Worm (Caenorhabditis elegans): ENCODE results near the gene ttr-10.

The ttr-10 gene

ce11 chrV:7539015-7539414 is 14.7 kb downstream of the ttr-10 start, which contains the start of gene srh-268:
Gene srh-268, plus strand, starts transcription at chrV:7539315.
- TF ChIP-seq nhr-25 (tag; optimal IDR thresholded peaks at IDR 0.05) = no peak
- TF ChIP-seq lsy-2 (tag; optimal IDR thresholded peaks at IDR 0.05) = no peak
- TF ChIP-seq R02D3.7 (tag; optimal IDR thresholded peaks at IDR 0.05) = no peak
- TF ChIP-seq skn-1 (tag; optimal IDR thresholded peaks at IDR 0.05) = no peak
- TF ChIP-seq mdl-1 (tag; optimal IDR thresholded peaks at IDR 0.05) = no peak
- no peak for TF ChIP-seq ZK546.5 (tag; optimal IDR thresholded peaks at IDR 0.05)

ce11 chrV:7538018-7538417 is 15.7 kb downstream of the ttr-10 start, which contains the start of gene C54F6.12:
Gene C54F6.12, minus strand, starts transcription at chrV:7538118.
- TF ChIP-seq fos-1 (tag; optimal IDR thresholded peaks at IDR 0.05) (no peak), crh-2 (tag; optimal IDR thresholded peaks at IDR 0.05) (no peak), sem-4 (tag; optimal IDR thresholded peaks at IDR 0.05) (no peak), egl-27 (tag; optimal IDR thresholded peaks at IDR 0.05) (no peak), lin-11 (tag; optimal IDR thresholded peaks at IDR 0.05) (no peak), unc-62 (GFP tag; optimal IDR thresholded peaks at IDR 0.05) (no peak), gmeb-1 (tag; optimal IDR thresholded peaks at IDR 0.05) (no peak), nhr-6 (tag; optimal IDR thresholded peaks at IDR 0.05) (no peak), R02D3.7 (tag; optimal IDR thresholded peaks at IDR 0.05) (no peak), lin-13 (GFP tag; optimal IDR thresholded peaks at IDR 0.05) (no peak), mbf-1 (tag; optimal IDR thresholded peaks at IDR 0.05) (no peak), elt-1 (tag; optimal IDR thresholded peaks at IDR 0.05) (no peak), dmd-4 (tag; optimal IDR thresholded peaks at IDR 0.05) (no peak), sma-9 (GFP tag; optimal IDR thresholded peaks at IDR 0.05) (no peak), sma-9 (tag; optimal IDR thresholded peaks at IDR 0.05) (no peak), nhr-129 (tag; optimal IDR thresholded peaks at IDR 0.05) (no peak), alr-1 (tag; optimal IDR thresholded peaks at IDR 0.05) (no peak), mab-5 (tag; optimal IDR thresholded peaks at IDR 0.05) (no peak)

ce11 chrV:7532947-7533346 is 20.8 kb downstream of the ttr-10 start, which contains the start of gene C54F6.3:
Gene C54F6.3, plus strand, starts transcription at chrV:7533247.
- TF ChIP-seq mab-5 (tag; optimal IDR thresholded peaks at IDR 0.05) = no peak
- no peak for TF ChIP-seq aly-2 (tag; optimal IDR thresholded peaks at IDR 0.05)
- no peak for TF ChIP-seq lin-13 (GFP tag; optimal IDR thresholded peaks at IDR 0.05)
- no peak for TF ChIP-seq nhr-10 (tag; optimal IDR thresholded peaks at IDR 0.05)
- TF ChIP-seq elt-1 (tag; optimal IDR thresholded peaks at IDR 0.05) = no peak
- TF ChIP-seq nhr-129 (tag; optimal IDR thresholded peaks at IDR 0.05) = no peak
- no peak for TF ChIP-seq sma-9 (GFP tag; optimal IDR thresholded peaks at IDR 0.05)
- TF ChIP-seq sma-9 (tag; optimal IDR thresholded peaks at IDR 0.05) = no peak
- no peak for TF ChIP-seq unc-55 (GFP tag; optimal IDR thresholded peaks at IDR 0.05)
- no peak for TF ChIP-seq nhr-237 (tag; optimal IDR thresholded peaks at IDR 0.05)
- no peak for TF ChIP-seq peb-1 (tag; optimal IDR thresholded peaks at IDR 0.05)
- TF ChIP-seq zag-1 (tag; optimal IDR thresholded peaks at IDR 0.05) = no peak
- TF ChIP-seq unc-62 (GFP tag; optimal IDR thresholded peaks at IDR 0.05) = no peak
- TF ChIP-seq sma-3 (GFP tag; optimal IDR thresholded peaks at IDR 0.05) = no peak

- TF ChIP-seq ama-1 (optimal IDR thresholded peaks at IDR 0.05) (no peak), nhr-12 (tag; optimal IDR thresholded peaks at IDR 0.05) (no peak), nhr-21 (tag; optimal IDR thresholded peaks at IDR 0.05) (no peak), unc-39 (tag; optimal IDR thresholded peaks at IDR 0.05) (no peak), egl-27 (tag; optimal IDR thresholded peaks at IDR 0.05) (no peak), ZK546.5 (tag; optimal IDR thresholded peaks at IDR 0.05) (no peak), unc-55 (GFP tag; optimal IDR thresholded peaks at IDR 0.05) (no peak), ztf-1 (GFP tag; conservative IDR thresholded peaks at IDR 0.05) (no peak), nhr-23 (tag; optimal IDR thresholded peaks at IDR 0.05) (no peak), elt-3 (tag; optimal IDR thresholded peaks at IDR 0.05) (no peak), sma-3 (GFP tag; optimal IDR thresholded peaks at IDR 0.05) (no peak), nhr-237 (tag; optimal IDR thresholded peaks at IDR 0.05) (no peak), unc-62 (GFP tag; optimal IDR thresholded peaks at IDR 0.05) (no peak), mbf-1 (tag; optimal IDR thresholded peaks at IDR 0.05) (no peak), peb-1 (tag; optimal IDR thresholded peaks at IDR 0.05) (no peak), mdl-1 (tag; optimal IDR thresholded peaks at IDR 0.05) (no peak)
These were observed 23.9 kb downstream of the ttr-10 start, which contains the start of gene swt-2 for ce11 chrV:7529840-7530239. Gene swt-2, plus strand, starts transcription at chrV:7530140.

All from whole organism, L2 larva.